Fruit fly (Drosophila melanogaster) whole organism, pupa: Measurements from ENCODE around the gene CG42751.

ENCODE experiments used
- CG10348 ChIP-seq: fragments of 200-800 bp; sonication (Bioruptor generic); IDR thresholded peaks from 2 replicates; pipeline ENCODE4 v1.3.6; 2022; ENCODE audit warnings: missing biosample characterization, missing genetic modification characterization
- CG12605 ChIP-seq: fragments of 200-800 bp; sonication (Bioruptor generic); IDR thresholded peaks from 2 replicates; pipeline ENCODE4 v1.3.6; 2022; ENCODE audit warnings: missing biosample characterization, missing genetic modification characterization
- CG13204 ChIP-seq: fragments of 200-800 bp; sonication (Bioruptor generic); optimal IDR thresholded peaks from 2 replicates; lab custom pipeline; 2018; ENCODE audit warnings: missing biosample characterization, mild to moderate bottlenecking, missing genetic modification characterization, moderate library complexity
- CG14655 ChIP-seq: fragments of 200-800 bp; sonication (Bioruptor generic); optimal IDR thresholded peaks from 3 replicates; lab custom pipeline; 2017; ENCODE audit warnings: mild to moderate bottlenecking, missing biosample characterization, missing genetic modification reagents, missing genetic modification characterization
- CG15710 ChIP-seq: fragments of 200-800 bp; sonication (Bioruptor generic); optimal IDR thresholded peaks from 2 replicates; lab custom pipeline; 2018; ENCODE audit warnings: missing biosample characterization, mild to moderate bottlenecking, missing genetic modification characterization, moderate library complexity
- CG17806 ChIP-seq: fragments of 200-800 bp; sonication (Bioruptor generic); optimal IDR thresholded peaks from 2 replicates; lab custom pipeline; 2018; ENCODE audit warnings: missing biosample characterization, mild to moderate bottlenecking, missing genetic modification characterization, moderate library complexity
- CG32121 ChIP-seq: fragments of 200-800 bp; sonication (Bioruptor generic); IDR thresholded peaks from 2 replicates; pipeline ENCODE4 v1.3.6; 2022; ENCODE audit warnings: missing biosample characterization, missing genetic modification characterization
- CG34367 ChIP-seq: fragments of 200-800 bp; sonication (Bioruptor generic); optimal IDR thresholded peaks from 2 replicates; lab custom pipeline; 2018; ENCODE audit warnings: missing biosample characterization, mild to moderate bottlenecking, missing genetic modification characterization
- CG4496 ChIP-seq: fragments of 200-800 bp; sonication (Bioruptor generic); IDR thresholded peaks from 3 replicates; pipeline ENCODE4 v1.3.6; 2022; ENCODE audit warnings: missing biosample characterization, missing genetic modification characterization
- CG8159 ChIP-seq: fragments of 200-800 bp; sonication (Bioruptor generic); optimal IDR thresholded peaks from 3 replicates; lab custom pipeline; 2018; ENCODE audit warnings: missing biosample characterization, mild to moderate bottlenecking, missing genetic modification characterization, moderate library complexity
- CG8301 ChIP-seq: fragments of 200-800 bp; sonication (Bioruptor generic); optimal IDR thresholded peaks from 2 replicates; lab custom pipeline; 2018; ENCODE audit warnings: missing biosample characterization, mild to moderate bottlenecking, missing genetic modification characterization
- CG9948 ChIP-seq: fragments of 200-800 bp; sonication (Bioruptor generic); optimal IDR thresholded peaks from 2 replicates; lab custom pipeline; 2018; ENCODE audit warnings: missing biosample characterization, mild to moderate bottlenecking, missing genetic modification characterization, moderate library complexity
- D1 ChIP-seq: fragments of 200-800 bp; sonication (Bioruptor generic); optimal IDR thresholded peaks from 2 replicates; lab custom pipeline; 2018; ENCODE audit warnings: missing biosample characterization, mild to moderate bottlenecking, missing genetic modification characterization, moderate library complexity
- EcR ChIP-seq: fragments of 200-800 bp; sonication (Bioruptor generic); optimal IDR thresholded peaks from 3 replicates; lab custom pipeline; 2019; ENCODE audit warnings: missing biosample characterization, missing genetic modification characterization, mild to moderate bottlenecking, moderate library complexity, missing genetic modification reagents
- Ets98B ChIP-seq: fragments of 200-800 bp; sonication (Bioruptor generic); IDR thresholded peaks from 2 replicates; pipeline ENCODE4 v1.3.6; 2022; ENCODE audit warnings: missing biosample characterization, missing genetic modification characterization
- Pif1A ChIP-seq: fragments of 200-800 bp; sonication (Bioruptor generic); optimal IDR thresholded peaks from 3 replicates; lab custom pipeline; 2016; ENCODE audit warnings: missing biosample characterization, missing genetic modification characterization
- Pif1B ChIP-seq: fragments of 200-800 bp; sonication (Bioruptor generic); optimal IDR thresholded peaks from 3 replicates; lab custom pipeline; 2016; ENCODE audit warnings: missing biosample characterization, missing genetic modification characterization
- Snoo ChIP-seq: fragments of 200-800 bp; sonication (Bioruptor generic); optimal IDR thresholded peaks from 3 replicates; lab custom pipeline; 2017; ENCODE audit warnings: missing biosample characterization, mild to moderate bottlenecking, missing genetic modification characterization, inconsistent platforms
- fd96Ca ChIP-seq: fragments of 200-800 bp; sonication (Bioruptor generic); IDR thresholded peaks from 3 replicates; pipeline ENCODE4 v1.3.6; 2022; ENCODE audit warnings: missing biosample characterization, missing genetic modification characterization
- gl ChIP-seq: fragments of 200-800 bp; sonication (Bioruptor generic); optimal IDR thresholded peaks from 2 replicates; lab custom pipeline; 2018; ENCODE audit warnings: missing biosample characterization, mild to moderate bottlenecking, missing genetic modification characterization
- rn ChIP-seq: fragments of 200-800 bp; sonication (Bioruptor generic); IDR thresholded peaks from 2 replicates; pipeline ENCODE4 v1.3.6; 2022; ENCODE audit warnings: missing biosample characterization, missing genetic modification characterization

Gene CG42751

DNA sequence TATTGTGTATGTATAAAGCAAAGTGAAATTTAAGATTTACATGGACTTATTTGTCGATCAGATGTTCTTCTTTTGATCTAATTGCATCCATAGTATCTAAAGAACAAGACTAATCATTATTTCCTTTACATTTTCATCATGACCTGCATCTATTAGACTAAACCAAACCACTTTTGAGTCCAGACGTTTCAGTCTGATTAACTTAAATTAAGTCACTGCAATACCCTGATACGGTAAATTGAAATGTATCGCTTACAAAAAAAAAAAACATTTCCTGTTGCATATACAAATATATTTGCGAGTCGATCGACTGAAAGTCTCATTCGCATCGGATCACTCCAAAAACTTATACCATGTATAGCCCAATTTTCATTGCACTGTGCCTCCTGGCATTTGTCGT is 19.4 kb upstream of the CG42751 start, which contains the start of gene CG45011:
Gene CG45011 (plus strand): TSS at position 301 of the 400 bp plus-strand sequence.
- TF ChIP-seq Snoo (tag; lab: Kevin White, UChicago) (no peak), CG9948 (tag; lab: Kevin White, UChicago) (no peak), D1 (tag; lab: Kevin White, UChicago) (no peak), CG15710 (tag; lab: Kevin White, UChicago) (no peak), CG8301 (no peak), CG34367 (tag; lab: Kevin White, UChicago) (no peak), gl (tag; lab: Kevin White, UChicago) (no peak), CG8159 (no peak), CG32121 (no peak), rn (GFP tag; lab: Robert Waterston, UW) (no peak), CG14655 (GFP tag; lab: Kevin White, UChicago) (no peak), CG17806 (tag; lab: Kevin White, UChicago) (no peak), CG4496 (GFP tag; lab: Robert Waterston, UW) (no peak), CG10348 (GFP tag; lab: Robert Waterston, UW) (no peak), EcR (GFP tag; lab: Kevin White, UChicago) (no peak), Ets98B (no peak), fd96Ca (no peak), CG13204 (GFP tag; lab: Kevin White, UChicago) (no peak), Pif1A (GFP tag; lab: Kevin White, UChicago) (no peak), CG12605 (GFP tag; lab: Robert Waterston, UW) (no peak)

DNA sequence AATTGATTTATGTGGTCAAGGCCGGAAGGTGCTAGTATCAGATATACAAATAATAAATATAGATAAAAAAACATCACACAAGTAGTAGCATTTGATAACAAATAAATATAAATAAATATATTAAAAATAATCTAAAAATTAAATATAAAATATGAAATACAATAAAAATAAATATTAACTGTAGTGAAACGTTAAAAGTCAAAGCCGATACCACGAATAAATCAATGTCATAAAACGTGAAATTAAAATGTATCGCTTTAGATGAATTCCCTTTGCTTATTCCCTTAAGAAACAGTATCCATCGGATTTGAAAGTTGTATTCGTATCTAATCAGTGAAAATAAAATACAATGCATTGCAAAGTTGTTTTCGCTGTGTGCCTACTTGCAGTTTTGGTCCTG is 18.9 kb upstream of the CG42751 start, which contains the start of gene CG45012:
Gene CG45012 (plus strand): TSS at position 301 of the 400 bp plus-strand sequence.
- TF ChIP-seq CG10348 (GFP tag; lab: Robert Waterston, UW) (no peak), fd96Ca (no peak), CG34367 (tag; lab: Kevin White, UChicago) (no peak), CG8301 (no peak), Ets98B (no peak), Pif1B (GFP tag; lab: Kevin White, UChicago) (no peak)

DNA sequence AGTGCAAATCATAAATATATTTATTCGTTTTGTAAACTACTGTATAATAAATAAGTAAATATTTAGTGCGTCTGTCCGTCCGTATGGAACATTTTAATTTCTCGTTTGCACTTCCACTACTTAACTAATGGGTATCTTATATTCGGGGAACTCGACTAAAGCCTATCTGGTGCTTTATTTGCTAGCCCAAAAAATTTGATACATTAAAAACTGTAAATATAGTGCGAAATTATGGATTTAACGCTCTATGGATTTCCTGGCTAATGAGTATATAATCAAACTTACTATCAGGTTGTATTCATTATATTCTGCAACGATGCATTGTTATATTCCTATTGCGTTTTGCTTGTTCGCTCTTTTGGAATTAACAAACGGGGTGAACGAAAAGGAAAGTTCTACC is 16.3 kb upstream of the CG42751 start, which contains the start of gene Sfp33A4:
Gene Sfp33A4 (plus strand): TSS at position 301 of the 400 bp plus-strand sequence.
- TF ChIP-seq Pif1B (GFP tag; lab: Kevin White, UChicago) (no peak), fd96Ca (no peak), CG15710 (tag; lab: Kevin White, UChicago) (no peak), CG13204 (GFP tag; lab: Kevin White, UChicago) (no peak), CG4496 (GFP tag; lab: Robert Waterston, UW) (no peak), Pif1A (GFP tag; lab: Kevin White, UChicago) (no peak), CG8301 (no peak), CG32121 (no peak), CG12605 (GFP tag; lab: Robert Waterston, UW) (no peak), EcR (GFP tag; lab: Kevin White, UChicago) (no peak), CG9948 (tag; lab: Kevin White, UChicago) (no peak), CG10348 (GFP tag; lab: Robert Waterston, UW) (no peak), gl (tag; lab: Kevin White, UChicago) (no peak), CG14655 (GFP tag; lab: Kevin White, UChicago) (no peak), D1 (tag; lab: Kevin White, UChicago) (no peak)

DNA sequence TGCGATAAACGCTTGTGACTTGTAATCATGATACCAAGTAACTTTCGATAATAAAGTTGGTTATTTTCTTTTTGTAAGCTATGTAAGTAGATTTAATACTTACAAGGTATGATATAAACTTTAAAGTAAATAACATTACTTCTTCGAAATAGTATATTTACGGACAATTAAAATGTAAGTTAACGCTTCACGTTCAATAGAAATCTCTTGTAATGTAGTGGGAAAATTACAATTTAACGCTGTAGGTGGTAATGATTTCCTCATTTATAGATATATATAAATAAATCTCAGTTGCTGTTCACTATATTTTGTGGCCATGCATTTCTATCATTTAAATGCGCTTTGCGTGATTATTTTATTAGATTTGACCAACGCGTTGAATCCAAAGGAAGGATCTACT is 15.8 kb upstream of the CG42751 start, which contains the start of gene Sfp33A2:
Gene Sfp33A2 (plus strand): TSS at position 301 of the 400 bp plus-strand sequence.
- TF ChIP-seq CG8301: no peak
- no peak for TF ChIP-seq Snoo (tag; lab: Kevin White, UChicago)
- TF ChIP-seq CG10348 (GFP tag; lab: Robert Waterston, UW): no peak
- no peak for TF ChIP-seq CG13204 (GFP tag; lab: Kevin White, UChicago)
- no peak for TF ChIP-seq D1 (tag; lab: Kevin White, UChicago)
- TF ChIP-seq gl (tag; lab: Kevin White, UChicago): no peak
- no peak for TF ChIP-seq EcR (GFP tag; lab: Kevin White, UChicago)
- no peak for TF ChIP-seq Ets98B
- no peak for TF ChIP-seq Pif1B (GFP tag; lab: Kevin White, UChicago)

DNA sequence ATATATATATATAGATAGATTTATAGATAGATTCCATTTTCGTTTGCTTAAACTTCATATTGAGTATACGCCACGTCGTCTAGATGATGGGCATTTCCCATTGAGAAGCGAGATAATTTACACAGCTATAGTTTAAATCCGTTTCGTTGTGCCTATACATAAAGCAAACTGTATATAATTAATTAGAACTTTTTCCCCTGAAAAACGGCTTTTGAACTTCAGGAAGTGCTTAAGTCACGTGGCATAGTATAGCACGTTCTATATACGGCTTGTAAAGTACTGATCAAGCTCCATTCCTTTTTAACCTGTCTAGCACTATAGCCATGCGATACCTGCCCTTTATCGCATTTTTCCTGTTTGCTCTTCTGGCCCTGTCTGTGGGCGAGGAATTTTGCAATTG is 13.6 kb upstream of the CG42751 start, which contains the start of gene Sfp33A3:
Gene Sfp33A3 (plus strand): TSS at position 301 of the 400 bp plus-strand sequence.
- TF ChIP-seq D1 (tag; lab: Kevin White, UChicago): no peak
- TF ChIP-seq Snoo (tag; lab: Kevin White, UChicago): no peak
- no peak for TF ChIP-seq Pif1B (GFP tag; lab: Kevin White, UChicago)
- TF ChIP-seq CG13204 (GFP tag; lab: Kevin White, UChicago): no peak
- no peak for TF ChIP-seq gl (tag; lab: Kevin White, UChicago)
- no peak for TF ChIP-seq CG4496 (GFP tag; lab: Robert Waterston, UW)
- no peak for TF ChIP-seq CG32121
- no peak for TF ChIP-seq CG8301
- TF ChIP-seq rn (GFP tag; lab: Robert Waterston, UW): no peak
- no peak for TF ChIP-seq CG10348 (GFP tag; lab: Robert Waterston, UW)
- no peak for TF ChIP-seq CG14655 (GFP tag; lab: Kevin White, UChicago)
- no peak for TF ChIP-seq CG34367 (tag; lab: Kevin White, UChicago)
- TF ChIP-seq fd96Ca: no peak
- no peak for TF ChIP-seq EcR (GFP tag; lab: Kevin White, UChicago)
- TF ChIP-seq CG9948 (tag; lab: Kevin White, UChicago): no peak
- TF ChIP-seq CG8159: no peak
- no peak for TF ChIP-seq CG12605 (GFP tag; lab: Robert Waterston, UW)

DNA sequence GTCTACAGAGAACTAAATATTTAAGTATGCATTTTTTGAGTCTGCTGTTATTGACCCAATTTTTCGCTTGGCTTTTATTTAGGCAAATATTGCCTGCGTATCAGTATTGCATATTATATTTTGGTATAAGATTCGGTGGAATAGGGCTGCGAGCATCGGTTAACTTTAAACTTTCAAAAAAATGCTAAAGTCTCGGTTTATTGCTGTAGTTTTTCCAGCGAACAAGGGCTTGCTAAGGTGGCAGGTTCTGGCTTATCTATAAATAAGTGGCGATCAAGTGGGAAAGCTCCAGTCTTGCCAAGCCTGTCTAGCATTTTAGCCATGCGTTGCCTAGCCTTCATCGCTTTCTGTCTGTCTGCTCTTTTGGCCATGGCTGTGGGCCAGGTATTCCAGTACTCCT is 12.8 kb upstream of the CG42751 start, which contains the start of gene CG31704:
Gene CG31704 (plus strand): TSS at position 301 of the 400 bp plus-strand sequence.
- TF ChIP-seq CG9948 (tag; lab: Kevin White, UChicago) (no peak), Ets98B (no peak), Snoo (tag; lab: Kevin White, UChicago) (no peak), CG10348 (GFP tag; lab: Robert Waterston, UW) (no peak), rn (GFP tag; lab: Robert Waterston, UW) (no peak), CG32121 (no peak), CG12605 (GFP tag; lab: Robert Waterston, UW) (no peak), Pif1B (GFP tag; lab: Kevin White, UChicago) (no peak), CG17806 (tag; lab: Kevin White, UChicago) (no peak), CG8159 (no peak), CG4496 (GFP tag; lab: Robert Waterston, UW) (no peak), CG13204 (GFP tag; lab: Kevin White, UChicago) (no peak), CG14655 (GFP tag; lab: Kevin White, UChicago) (no peak), CG15710 (tag; lab: Kevin White, UChicago) (no peak)
